Fruit fly (Drosophila melanogaster) whole organism, embryonic: Measurements from ENCODE around the gene beat-IIa.

Source experiments
- Atf-2 ChIP-seq: fragments of 200-800 bp; sonication (Bioruptor generic); optimal IDR thresholded peaks from 2 replicates; lab custom pipeline; 2016; ENCODE audit warnings: missing biosample characterization, missing genetic modification characterization
- Awh ChIP-seq: fragments of 200-800 bp; sonication (Bioruptor generic); IDR thresholded peaks from 2 replicates; pipeline ENCODE4, ENCODE4 v1.3.6; 2022; ENCODE audit warnings: missing biosample characterization, missing genetic modification characterization
- BEAF-32 ChIP-seq: fragments of 200-800 bp; sonication (Bioruptor generic); optimal IDR thresholded peaks from 3 replicates; lab custom pipeline; 2017; ENCODE audit warnings: missing biosample characterization, missing genetic modification characterization, mild to moderate bottlenecking, moderate library complexity, missing genetic modification reagents
- CG17361 ChIP-seq: fragments of 200-800 bp; sonication (Bioruptor generic); IDR thresholded peaks from 3 replicates; pipeline ENCODE4 v1.3.6; 2022; ENCODE audit warnings: missing biosample characterization, missing genetic modification characterization
- CG17802 ChIP-seq: fragments of 200-800 bp; sonication (Bioruptor generic); optimal IDR thresholded peaks from 2 replicates; lab custom pipeline; 2018; ENCODE audit warnings: missing biosample characterization, mild to moderate bottlenecking, missing genetic modification characterization, moderate library complexity
- CG18619 ChIP-seq: fragments of 200-800 bp; sonication (Bioruptor generic); optimal IDR thresholded peaks from 3 replicates; lab custom pipeline; 2017; ENCODE audit warnings: missing biosample characterization, mild to moderate bottlenecking, missing genetic modification characterization
- CG2875 ChIP-seq: fragments of 200-800 bp; sonication (Bioruptor generic); optimal IDR thresholded peaks from 2 replicates; lab custom pipeline; 2017; ENCODE audit warnings: missing biosample characterization, mild to moderate bottlenecking, missing genetic modification characterization, missing genetic modification reagents
- CG30431 ChIP-seq: fragments of 200-800 bp; sonication (Bioruptor generic); optimal IDR thresholded peaks from 2 replicates; lab custom pipeline; 2017; ENCODE audit warnings: missing biosample characterization, missing genetic modification characterization
- CG32772 ChIP-seq: fragments of 200-800 bp; sonication (Bioruptor generic); IDR thresholded peaks from 2 replicates; pipeline ENCODE4 v1.3.6; 2022; ENCODE audit warnings: missing biosample characterization, missing genetic modification characterization
- CG4854 ChIP-seq: fragments of 200-800 bp; sonication (Bioruptor generic); optimal IDR thresholded peaks from 2 replicates; lab custom pipeline; 2016; ENCODE audit warnings: missing biosample characterization, missing genetic modification characterization, inconsistent platforms
- CG6175 ChIP-seq: fragments of 200-800 bp; sonication (Bioruptor generic); IDR thresholded peaks from 3 replicates; pipeline ENCODE4 v1.3.6; 2022; ENCODE audit warnings: missing biosample characterization, missing genetic modification characterization
- CG6791 ChIP-seq: fragments of 200-800 bp; sonication (Bioruptor generic); IDR thresholded peaks from 3 replicates; pipeline ENCODE4 v1.3.6; 2022; ENCODE audit warnings: missing biosample characterization, missing genetic modification characterization; ENCODE audit not compliant: partially characterized antibody
- CG7372 ChIP-seq: fragments of 200-800 bp; sonication (Bioruptor generic); IDR thresholded peaks from 2 replicates; pipeline ENCODE4 v1.3.6; 2022; ENCODE audit warnings: missing biosample characterization, missing genetic modification characterization
- CG7556 ChIP-seq: fragments of 200-800 bp; sonication (Bioruptor generic); optimal IDR thresholded peaks from 2 replicates; lab custom pipeline; 2017; ENCODE audit warnings: missing biosample characterization, mild to moderate bottlenecking, missing genetic modification characterization
- CG9797 ChIP-seq: fragments of 200-800 bp; sonication (Bioruptor generic); optimal IDR thresholded peaks from 3 replicates; lab custom pipeline; 2018; ENCODE audit warnings: missing biosample characterization, mild to moderate bottlenecking, missing genetic modification characterization
- Dp ChIP-seq: fragments of 200-800 bp; sonication (Bioruptor generic); optimal IDR thresholded peaks from 2 replicates; lab custom pipeline; 2018; ENCODE audit warnings: missing biosample characterization, mild to moderate bottlenecking, missing genetic modification characterization, moderate library complexity
- Elba2 ChIP-seq: fragments of 200-800 bp; sonication (Bioruptor generic); optimal IDR thresholded peaks from 3 replicates; lab custom pipeline; 2016; ENCODE audit warnings: missing biosample characterization, missing genetic modification characterization
- Fer2 ChIP-seq: fragments of 200-800 bp; sonication (Bioruptor generic); optimal IDR thresholded peaks from 2 replicates; lab custom pipeline; 2018; ENCODE audit warnings: missing biosample characterization, mild to moderate bottlenecking, missing genetic modification characterization, moderate library complexity
- Fer3 ChIP-seq: fragments of 200-800 bp; sonication (Bioruptor generic); optimal IDR thresholded peaks from 2 replicates; lab custom pipeline; 2018; ENCODE audit warnings: missing biosample characterization, mild to moderate bottlenecking, missing genetic modification characterization, moderate library complexity
- Hmx ChIP-seq: fragments of 200-800 bp; sonication (Bioruptor generic); optimal IDR thresholded peaks from 2 replicates; lab custom pipeline; 2016; ENCODE audit warnings: missing biosample characterization, missing genetic modification characterization
- Meics ChIP-seq: fragments of 200-800 bp; sonication (Bioruptor generic); optimal IDR thresholded peaks from 2 replicates; lab custom pipeline; 2017; ENCODE audit warnings: missing biosample characterization, mild to moderate bottlenecking, missing genetic modification characterization
- Mrtf ChIP-seq: fragments of 200-800 bp; sonication (Bioruptor generic); IDR thresholded peaks from 3 replicates; pipeline ENCODE4 v1.3.6; 2022; ENCODE audit warnings: missing biosample characterization, missing genetic modification characterization
- Myb ChIP-seq: fragments of 200-800 bp; sonication (Bioruptor generic); optimal IDR thresholded peaks from 2 replicates; lab custom pipeline; 2016; ENCODE audit warnings: missing biosample characterization, missing genetic modification characterization
- Neu2 ChIP-seq: fragments of 200-800 bp; sonication (Bioruptor generic); optimal IDR thresholded peaks from 3 replicates; lab custom pipeline; 2016; ENCODE audit warnings: missing biosample characterization, missing genetic modification characterization, borderline replicate concordance
- Pdp1 ChIP-seq, 2 experiments: fragments of 200-800 bp; sonication (Bioruptor generic); optimal IDR thresholded peaks; 3 replicates each; lab custom pipeline; 2016; ENCODE audit warnings: missing biosample characterization in 2 of 2, missing genetic modification characterization in 2 of 2, mild to moderate bottlenecking in 1 of 2, moderate library complexity in 1 of 2
- Scr ChIP-seq: fragments of 200-800 bp; sonication (Bioruptor generic); IDR thresholded peaks from 2 replicates; pipeline ENCODE4 v1.3.6; 2022; ENCODE audit warnings: missing biosample characterization, missing genetic modification characterization; ENCODE audit not compliant: partially characterized antibody
- Sox102F ChIP-seq: fragments of 200-800 bp; sonication (Bioruptor generic); optimal IDR thresholded peaks from 2 replicates; lab custom pipeline; 2018; ENCODE audit warnings: missing biosample characterization, mild to moderate bottlenecking, missing genetic modification characterization, moderate library complexity
- Ssrp ChIP-seq: fragments of 200-800 bp; sonication (Bioruptor generic); optimal IDR thresholded peaks from 2 replicates; lab custom pipeline; 2018; ENCODE audit warnings: missing biosample characterization, mild to moderate bottlenecking, missing genetic modification characterization, moderate library complexity
- Stat92E ChIP-seq, 3 experiments: fragments of >200 bp in 2 of 3; fragments of 200-800 bp in 1 of 3; sonication (Bioruptor generic) in 1 of 3; optimal IDR thresholded peaks; 2 replicates each; lab custom pipeline; 2017 to 2019; ENCODE audit warnings: missing biosample characterization in 3 of 3, missing genetic modification characterization in 3 of 3, mild to moderate bottlenecking in 1 of 3, moderate library complexity in 1 of 3
- Trl ChIP-seq, 3 experiments: fragments of >200 bp in 2 of 3; fragments of 200-800 bp in 1 of 3; sonication (Bioruptor generic) in 1 of 3; optimal IDR thresholded peaks; 2 replicates in 1 of 3; 3 replicates in 2 of 3; lab custom pipeline; 2016 to 2017; ENCODE audit warnings: missing biosample characterization in 1 of 3, missing genetic modification characterization in 1 of 3
- ab ChIP-seq: fragments of 200-800 bp; sonication (Bioruptor generic); optimal IDR thresholded peaks from 2 replicates; lab custom pipeline; 2016; ENCODE audit warnings: missing biosample characterization, missing genetic modification characterization
- corto ChIP-seq: fragments of 200-800 bp; sonication (Bioruptor generic); optimal IDR thresholded peaks from 2 replicates; lab custom pipeline; 2016; ENCODE audit warnings: missing biosample characterization, mild to moderate bottlenecking, missing genetic modification characterization, moderate library complexity
- dmrt99B ChIP-seq: fragments of 200-800 bp; sonication (Bioruptor generic); optimal IDR thresholded peaks from 2 replicates; lab custom pipeline; 2018; ENCODE audit warnings: missing biosample characterization, mild to moderate bottlenecking, missing genetic modification characterization, moderate library complexity
- dpn ChIP-seq, 2 experiments: fragments of 200-800 bp; sonication (Bioruptor generic); optimal IDR thresholded peaks; 3 replicates each; lab custom pipeline; 2016; ENCODE audit warnings: missing biosample characterization in 2 of 2, missing genetic modification characterization in 2 of 2
- ems ChIP-seq: fragments of 200-800 bp; sonication (Bioruptor generic); optimal IDR thresholded peaks from 3 replicates; lab custom pipeline; 2016; ENCODE audit warnings: missing biosample characterization, missing genetic modification characterization
- ewg ChIP-seq: fragments of 200-800 bp; sonication (Bioruptor generic); optimal IDR thresholded peaks from 3 replicates; lab custom pipeline; 2017; ENCODE audit warnings: mild to moderate bottlenecking, missing biosample characterization, missing genetic modification reagents, missing genetic modification characterization
- ken ChIP-seq: fragments of 200-800 bp; sonication (Bioruptor generic); IDR thresholded peaks from 3 replicates; pipeline ENCODE4 v1.3.6; 2022; ENCODE audit warnings: missing biosample characterization, missing genetic modification characterization
- lbe ChIP-seq: fragments of 200-800 bp; sonication (Bioruptor generic); optimal IDR thresholded peaks from 2 replicates; lab custom pipeline; 2016; ENCODE audit warnings: missing biosample characterization, mild to moderate bottlenecking, missing genetic modification characterization
- oc ChIP-seq: fragments of 200-800 bp; sonication (Bioruptor generic); optimal IDR thresholded peaks from 2 replicates; lab custom pipeline; 2018; ENCODE audit warnings: missing biosample characterization, mild to moderate bottlenecking, missing genetic modification characterization, moderate library complexity
- odd ChIP-seq: fragments of 200-800 bp; sonication (Bioruptor generic); optimal IDR thresholded peaks from 2 replicates; lab custom pipeline; 2017; ENCODE audit warnings: missing biosample characterization, mild to moderate bottlenecking, missing genetic modification characterization
- pros ChIP-seq: fragments of 200-800 bp; sonication (Bioruptor generic); optimal IDR thresholded peaks from 3 replicates; lab custom pipeline; 2019; ENCODE audit warnings: missing biosample characterization, mild to moderate bottlenecking, missing genetic modification characterization, moderate library complexity
- repo ChIP-seq: fragments of 200-800 bp; sonication (Bioruptor generic); optimal IDR thresholded peaks from 2 replicates; lab custom pipeline; 2016; ENCODE audit warnings: missing biosample characterization, missing genetic modification characterization
- rib ChIP-seq: fragments of 200-800 bp; sonication (Bioruptor generic); IDR thresholded peaks from 2 replicates; pipeline ENCODE4 v1.3.6; 2022; ENCODE audit warnings: missing biosample characterization, missing genetic modification characterization
- ro ChIP-seq: fragments of 200-800 bp; sonication (Bioruptor generic); IDR thresholded peaks from 2 replicates; pipeline ENCODE4 v1.3.6; 2022; ENCODE audit warnings: missing biosample characterization, missing genetic modification characterization
- scrt ChIP-seq: fragments of 200-800 bp; sonication (Bioruptor generic); optimal IDR thresholded peaks from 2 replicates; lab custom pipeline; 2018; ENCODE audit warnings: missing biosample characterization, mild to moderate bottlenecking, missing genetic modification characterization, moderate library complexity
- sisA ChIP-seq: fragments of 200-800 bp; sonication (Bioruptor generic); IDR thresholded peaks from 2 replicates; pipeline ENCODE4 v1.3.6; 2022; ENCODE audit warnings: missing biosample characterization, missing genetic modification characterization
- tin ChIP-seq: fragments of 200-800 bp; sonication (Bioruptor generic); optimal IDR thresholded peaks from 3 replicates; lab custom pipeline; 2016; ENCODE audit warnings: missing biosample characterization, missing genetic modification characterization
- ttk ChIP-seq: fragments of 200-800 bp; sonication (Bioruptor generic); IDR thresholded peaks from 2 replicates; pipeline ENCODE4 v2.1.2; 2022; ENCODE audit warnings: missing biosample characterization, missing genetic modification characterization

The beat-IIa gene

dm6 chr3R:17385329-17386019 lies 19.6 kb upstream of the beat-IIa start (continued):
- peak; percentile 49 for TF ChIP-seq Fer3 (tag; lab: Kevin White, UChicago)
- TF ChIP-seq CG6791 (GFP tag; lab: Robert Waterston, UW), result peak; percentile 60; the same call in 1 of the 3 replicates
- TF ChIP-seq rib (GFP tag; lab: Robert Waterston, UW), result 0 out of 2 replicates have a peak, but pooled peaks have one; percentile 49
- peak; percentile 62; the same call in 2 of the 3 replicates for TF ChIP-seq Mrtf (GFP tag; lab: Robert Waterston, UW)
- peak; percentile 74 for TF ChIP-seq ken (GFP tag; lab: Robert Waterston, UW)
- TF ChIP-seq pros (GFP tag; lab: Kevin White, UChicago), result no peak
- peak; percentile 3 for TF ChIP-seq Fer2 (tag; lab: Kevin White, UChicago)
- TF ChIP-seq ro (GFP tag; lab: Robert Waterston, UW), result no peak
- TF ChIP-seq CG7372 (GFP tag; lab: Robert Waterston, UW), result peak; percentile 31; the same call in 1 of the 2 replicates
- peak; percentile 19 for TF ChIP-seq CG4854 (GFP tag; lab: Kevin White, UChicago)
- peak; percentile 30 for TF ChIP-seq Scr (GFP tag; lab: Robert Waterston, UW)
- no peak for TF ChIP-seq CG6175 (GFP tag; lab: Robert Waterston, UW)
- peak; percentile 9 for TF ChIP-seq CG17802 (tag; lab: Kevin White, UChicago)
- peak; percentile 68 for TF ChIP-seq Meics (GFP tag; lab: Kevin White, UChicago)
- peak; percentile 58 to 77 for TF ChIP-seq dpn (GFP tag; optimal IDR thresholded peaks at IDR 0.05; lab: Kevin White, UChicago)
- TF ChIP-seq CG2875, result peak; percentile 34
- TF ChIP-seq lbe (GFP tag; lab: Kevin White, UChicago), result no peak
- no peak for TF ChIP-seq ab (GFP tag; lab: Kevin White, UChicago)
- peak; percentile 35; the same call in 1 of the 2 replicates for TF ChIP-seq ttk (GFP tag; lab: Robert Waterston, UW)
- TF ChIP-seq scrt (GFP tag; lab: Kevin White, UChicago), result peak; percentile 34
- TF ChIP-seq Myb (GFP tag; lab: Kevin White, UChicago), result peak; percentile 81
- TF ChIP-seq Trl (optimal IDR thresholded peaks at IDR 0.05; lab: Kevin White, UChicago), result no peak
- peak; percentile 81 for TF ChIP-seq Trl (GFP tag; optimal IDR thresholded peaks at IDR 0.05; lab: Kevin White, UChicago)
- peak; percentile 93 for TF ChIP-seq CG9797 (GFP tag; lab: Kevin White, UChicago)
- TF ChIP-seq Dp (GFP tag; lab: Kevin White, UChicago), result peak; percentile 97
- TF ChIP-seq CG30431 (GFP tag; lab: Kevin White, UChicago), result no peak
- peak; percentile 49; the same call in 1 of the 3 replicates for TF ChIP-seq CG17361 (GFP tag; lab: Robert Waterston, UW)
- TF ChIP-seq BEAF-32 (GFP tag; lab: Kevin White, UChicago), result peak; percentile 53
- peak; percentile 69 for TF ChIP-seq tin (GFP tag; lab: Kevin White, UChicago)
- TF ChIP-seq CG32772, result peak; percentile 71
- TF ChIP-seq CG18619, result no peak
- peak; percentile 61 for TF ChIP-seq dmrt99B
- peak; percentile 58 for TF ChIP-seq repo
- no peak; the same call in 1 of the 2 replicates for TF ChIP-seq sisA
- TF ChIP-seq Pdp1 (GFP tag; optimal IDR thresholded peaks at IDR 0.05; lab: Kevin White, UChicago), result peak; percentile 34 to 81
- no peak for TF ChIP-seq Hmx (GFP tag; lab: Kevin White, UChicago)
- TF ChIP-seq odd, result peak; percentile 56
- no peak for TF ChIP-seq Awh (GFP tag; lab: Robert Waterston, UW)
- TF ChIP-seq Ssrp (tag; lab: Kevin White, UChicago), result no peak
- TF ChIP-seq ewg, result peak; percentile 44
- peak; percentile 34 for TF ChIP-seq Atf-2 (GFP tag; lab: Kevin White, UChicago)
- peak; percentile 44 for TF ChIP-seq Sox102F (GFP tag; lab: Kevin White, UChicago)
- TF ChIP-seq CG7556, result peak; percentile 37
- TF ChIP-seq Neu2 (GFP tag; lab: Kevin White, UChicago), result no peak
- no peak for TF ChIP-seq Stat92E (GFP tag; optimal IDR thresholded peaks at IDR 0.05; lab: Kevin White, UChicago)
- peak; percentile 34 for TF ChIP-seq Elba2 (GFP tag; lab: Kevin White, UChicago)
- no peak for TF ChIP-seq oc (tag; lab: Kevin White, UChicago)
- no peak for TF ChIP-seq corto (GFP tag; lab: Kevin White, UChicago)
- peak; percentile 41 for TF ChIP-seq ems (GFP tag; lab: Kevin White, UChicago)
